Fruit fly (Drosophila melanogaster) whole organism, wandering third instar larva: Measurements from ENCODE around the gene wol.

ENCODE experiments used
- Abd-B ChIP-seq: fragments of >200 bp; optimal IDR thresholded peaks from 2 replicates; lab custom pipeline; 2017; ENCODE audit warnings: missing biosample characterization, missing genetic modification characterization
- CG32264 ChIP-seq: fragments of 200-800 bp; sonication (Bioruptor generic); optimal IDR thresholded peaks from 2 replicates; lab custom pipeline; 2016; ENCODE audit warnings: missing biosample characterization, missing genetic modification characterization
- CG9705 ChIP-seq: fragments of 200-800 bp; sonication (Bioruptor generic); optimal IDR thresholded peaks from 2 replicates; lab custom pipeline; 2018; ENCODE audit warnings: missing biosample characterization, mild to moderate bottlenecking, missing genetic modification characterization
- CrebA ChIP-seq: fragments of 200-800 bp; sonication (Bioruptor generic); optimal IDR thresholded peaks from 2 replicates; lab custom pipeline; 2016; ENCODE audit warnings: missing biosample characterization, mild to moderate bottlenecking, missing genetic modification characterization, borderline replicate concordance
- Dfd ChIP-seq: fragments of >200 bp; optimal IDR thresholded peaks from 2 replicates; lab custom pipeline; 2017; ENCODE audit warnings: missing biosample characterization, missing genetic modification characterization
- Dif ChIP-seq: fragments of 200-275, 200-300 bp; sonication (Bioruptor generic); optimal IDR thresholded peaks from 2 replicates; lab custom pipeline; 2018; ENCODE audit warnings: missing biosample characterization, missing genetic modification characterization; ENCODE audit not compliant: partially characterized antibody
- GATAd ChIP-seq: sonication (Bioruptor generic); optimal IDR thresholded peaks from 2 replicates; lab custom pipeline; 2016; ENCODE audit warnings: missing biosample characterization, missing genetic modification characterization
- Hr78 ChIP-seq: fragments of >200 bp; optimal IDR thresholded peaks from 2 replicates; lab custom pipeline; 2017; ENCODE audit warnings: missing biosample characterization, missing genetic modification characterization
- Hr83 ChIP-seq: fragments of 200-300 bp; sonication (Bioruptor generic); optimal IDR thresholded peaks from 2 replicates; lab custom pipeline; 2016; ENCODE audit warnings: missing biosample characterization, mild to moderate bottlenecking, missing genetic modification characterization, moderate library complexity; ENCODE audit not compliant: poor library complexity, severe bottlenecking
- Myc ChIP-seq: fragments of >200 bp; optimal IDR thresholded peaks from 2 replicates; lab custom pipeline; 2017
- N ChIP-seq: fragments of >200 bp; optimal IDR thresholded peaks from 2 replicates; lab custom pipeline; 2018; ENCODE audit warnings: missing biosample characterization, missing external identifiers, missing genetic modification characterization
- OdsH ChIP-seq: fragments of 200-800 bp; sonication (Bioruptor generic); optimal IDR thresholded peaks from 2 replicates; lab custom pipeline; 2016; ENCODE audit warnings: missing biosample characterization, mild to moderate bottlenecking, missing genetic modification characterization
- Rel ChIP-seq, 2 experiments: fragments of 200-800 bp; sonication (Bioruptor generic) in 1 of 2; optimal IDR thresholded peaks; 2 replicates in 1 of 2; 3 replicates in 1 of 2; lab custom pipeline; 2016 to 2019; ENCODE audit warnings: mild to moderate bottlenecking in 2 of 2, missing biosample characterization in 2 of 2, missing genetic modification characterization in 2 of 2, moderate library complexity in 1 of 2
- Sp1 ChIP-seq: fragments of 200-800 bp; sonication (Bioruptor generic); optimal IDR thresholded peaks from 3 replicates; lab custom pipeline; 2019; ENCODE audit warnings: missing biosample characterization, mild to moderate bottlenecking, missing genetic modification characterization, moderate library complexity
- Vsx2 ChIP-seq: fragments of 200-300, 225-300 bp; sonication (Bioruptor generic); optimal IDR thresholded peaks from 2 replicates; lab custom pipeline; 2018; ENCODE audit warnings: missing biosample characterization, missing genetic modification characterization; ENCODE audit not compliant: partially characterized antibody
- br ChIP-seq: fragments of 200-800 bp; sonication (Bioruptor generic); optimal IDR thresholded peaks from 2 replicates; lab custom pipeline; 2016; ENCODE audit warnings: missing biosample characterization, missing genetic modification characterization
- brk ChIP-seq: fragments of 200-800 bp; sonication (Bioruptor generic); optimal IDR thresholded peaks from 2 replicates; lab custom pipeline; 2016; ENCODE audit warnings: missing biosample characterization, mild to moderate bottlenecking, missing genetic modification characterization
- dl ChIP-seq, 2 experiments: fragments of 175-275, 200-275 bp in 1 of 2; fragments of 200-275 bp in 1 of 2; sonication (Bioruptor generic); optimal IDR thresholded peaks; lab custom pipeline; 2018; ENCODE audit warnings: mild to moderate bottlenecking in 2 of 2, missing biosample characterization in 2 of 2, missing genetic modification characterization in 2 of 2, moderate library complexity in 2 of 2; ENCODE audit not compliant: partially characterized antibody in 2 of 2, insufficient read depth in 1 of 2
- dmrt93B ChIP-seq: fragments of 200-800 bp; sonication (Bioruptor generic); optimal IDR thresholded peaks from 2 replicates; lab custom pipeline; 2018; ENCODE audit warnings: missing biosample characterization, mild to moderate bottlenecking, missing genetic modification characterization
- dsf ChIP-seq: sonication (Bioruptor generic); optimal IDR thresholded peaks from 2 replicates; lab custom pipeline; 2016; ENCODE audit warnings: missing biosample characterization, missing genetic modification characterization, borderline replicate concordance
- ey ChIP-seq: fragments of 200-800 bp; sonication (Bioruptor generic); optimal IDR thresholded peaks from 2 replicates; lab custom pipeline; 2016; ENCODE audit warnings: missing biosample characterization, missing genetic modification characterization
- foxo ChIP-seq, 2 experiments: fragments of 200-800 bp; sonication (Bioruptor generic); optimal IDR thresholded peaks; 2 replicates in 1 of 2; 3 replicates in 1 of 2; lab custom pipeline; 2016 to 2017; ENCODE audit warnings: missing biosample characterization in 2 of 2, missing genetic modification characterization in 2 of 2
- fru ChIP-seq: fragments of 200-800 bp; sonication (Bioruptor generic); optimal IDR thresholded peaks from 3 replicates; lab custom pipeline; 2016; ENCODE audit warnings: missing biosample characterization, mild to moderate bottlenecking, missing genetic modification characterization
- h ChIP-seq: fragments of 200-800 bp; sonication (Bioruptor generic); optimal IDR thresholded peaks from 3 replicates; lab custom pipeline; 2016; ENCODE audit warnings: missing biosample characterization, mild to moderate bottlenecking, missing genetic modification characterization
- jim ChIP-seq: fragments of 175-275, 200-325 bp; sonication (Bioruptor generic); optimal IDR thresholded peaks from 2 replicates; lab custom pipeline; 2016; ENCODE audit warnings: missing biosample characterization, mild to moderate bottlenecking, missing genetic modification characterization
- lola ChIP-seq: fragments of >200 bp; optimal IDR thresholded peaks from 2 replicates; lab custom pipeline; 2017; ENCODE audit warnings: missing biosample characterization, missing genetic modification characterization
- pan ChIP-seq: fragments of >200 bp; optimal IDR thresholded peaks from 2 replicates; lab custom pipeline; 2017
- psq ChIP-seq: fragments of 200-800 bp; sonication (Bioruptor generic); optimal IDR thresholded peaks from 3 replicates; lab custom pipeline; 2017; ENCODE audit warnings: missing biosample characterization, mild to moderate bottlenecking, missing genetic modification characterization, moderate library complexity
- rgr ChIP-seq: fragments of 200-800 bp; sonication (Bioruptor generic); optimal IDR thresholded peaks from 3 replicates; lab custom pipeline; 2016; ENCODE audit warnings: missing biosample characterization, mild to moderate bottlenecking, missing genetic modification characterization
- sage ChIP-seq: fragments of 200-800 bp; sonication (Bioruptor generic); optimal IDR thresholded peaks from 2 replicates; lab custom pipeline; 2016; ENCODE audit warnings: missing biosample characterization, mild to moderate bottlenecking, missing genetic modification characterization
- sv ChIP-seq: fragments of 200-800 bp; sonication (Bioruptor generic); optimal IDR thresholded peaks from 3 replicates; lab custom pipeline; 2016; ENCODE audit warnings: missing biosample characterization, missing genetic modification characterization
- tai ChIP-seq: sonication (Bioruptor generic); optimal IDR thresholded peaks from 2 replicates; lab custom pipeline; 2016; ENCODE audit warnings: missing biosample characterization, missing genetic modification characterization
- usp ChIP-seq: fragments of >200 bp; optimal IDR thresholded peaks from 2 replicates; lab custom pipeline; 2017; ENCODE audit warnings: missing biosample characterization, missing genetic modification characterization
- woc ChIP-seq: sonication (Bioruptor generic); optimal IDR thresholded peaks from 2 replicates; lab custom pipeline; 2016; ENCODE audit warnings: missing biosample characterization, mild to moderate bottlenecking, missing genetic modification characterization

wol gene

DNA sequence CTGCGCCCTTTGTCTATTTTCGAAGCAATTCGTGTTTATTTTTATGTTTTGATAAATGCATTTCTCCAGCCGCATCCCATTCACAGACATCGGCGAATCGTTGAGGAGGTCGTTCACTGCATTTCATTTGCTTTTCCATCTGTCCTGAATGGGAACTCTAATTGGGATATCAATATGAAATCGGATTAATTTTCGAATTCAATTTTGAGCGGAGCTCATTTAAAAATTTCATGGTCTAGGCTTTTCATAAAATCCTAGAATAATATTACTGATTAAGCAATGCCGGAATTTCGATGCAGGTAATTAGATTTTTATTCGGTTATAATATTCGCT, 12.7 kb downstream of the wol start:
- TF ChIP-seq jim (GFP tag; lab: Kevin White, UChicago): no peak
- no peak for TF ChIP-seq dl (GFP tag; optimal IDR thresholded peaks at IDR 0.05; lab: Kevin White, UChicago; ENCODE audit: insufficient read depth in 1 of 2, partially characterized antibody in 2 of 2)
- TF ChIP-seq dsf (GFP tag; lab: Kevin White, UChicago): no peak
- TF ChIP-seq sv (GFP tag; lab: Kevin White, UChicago): no peak
- no peak for TF ChIP-seq OdsH
- no peak for TF ChIP-seq lola (GFP tag; lab: Kevin White, UChicago)
- no peak for TF ChIP-seq CG9705 (GFP tag; lab: Kevin White, UChicago)
- no peak for TF ChIP-seq Hr83 (GFP tag; lab: Kevin White, UChicago)
- TF ChIP-seq fru (GFP tag; lab: Kevin White, UChicago): no peak
- TF ChIP-seq Rel (GFP tag; optimal IDR thresholded peaks at IDR 0.05; lab: Kevin White, UChicago): no peak
- no peak for TF ChIP-seq Rel (tag; optimal IDR thresholded peaks at IDR 0.05; lab: Kevin White, UChicago)
- TF ChIP-seq Sp1: no peak
- no peak for TF ChIP-seq sage
- TF ChIP-seq N (GFP tag; lab: Kevin White, UChicago): no peak
- no peak for TF ChIP-seq dmrt93B (GFP tag; lab: Kevin White, UChicago)
- no peak for TF ChIP-seq Vsx2 (GFP tag; lab: Kevin White, UChicago)
- TF ChIP-seq Dif (GFP tag; lab: Kevin White, UChicago): no peak
- TF ChIP-seq, all 38 proteins: peak for 0

DNA sequence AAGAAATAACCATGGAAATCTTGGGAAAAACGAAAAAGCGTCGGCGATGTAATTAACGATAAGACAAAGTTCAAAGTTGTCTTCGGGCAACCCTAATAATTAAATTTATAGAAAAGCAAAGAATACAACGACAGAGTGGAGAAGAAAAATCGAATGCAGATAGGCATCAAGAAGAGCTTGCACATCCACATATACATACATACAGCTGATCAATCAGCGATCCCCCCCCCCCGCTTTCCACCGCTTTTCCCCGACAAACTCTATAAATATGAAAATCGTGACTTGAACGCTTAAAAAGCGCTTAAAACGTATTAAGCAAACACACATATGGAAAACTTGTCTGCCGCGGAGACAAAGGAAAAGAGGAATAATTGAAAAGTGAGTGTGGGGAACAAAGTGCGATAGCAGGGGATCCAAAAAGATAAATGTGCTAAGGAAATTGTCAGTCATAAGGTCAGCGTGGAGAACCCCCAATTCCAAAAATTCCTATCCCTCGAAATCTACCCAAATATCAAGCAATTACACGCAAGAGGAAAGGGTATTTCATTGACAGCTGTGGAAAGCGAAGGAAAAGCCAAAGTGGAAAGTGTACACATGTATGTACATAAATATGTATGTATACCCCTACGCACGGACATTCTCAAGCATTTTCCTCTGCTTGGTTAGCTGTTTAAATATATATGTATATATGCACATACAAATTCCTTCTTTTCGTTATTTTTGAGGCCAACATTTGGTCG, 13.3 kb downstream of the wol start:
- no peak for TF ChIP-seq N (GFP tag; lab: Kevin White, UChicago)
- TF ChIP-seq foxo (GFP tag; optimal IDR thresholded peaks at IDR 0.05; lab: Kevin White, UChicago): no peak
- TF ChIP-seq Dif (GFP tag; lab: Kevin White, UChicago): no peak
- TF ChIP-seq rgr: no peak
- TF ChIP-seq usp (GFP tag; lab: Kevin White, UChicago): no peak
- no peak for TF ChIP-seq dl (GFP tag; optimal IDR thresholded peaks at IDR 0.05; lab: Kevin White, UChicago; ENCODE audit: insufficient read depth in 1 of 2, partially characterized antibody in 2 of 2)

DNA sequence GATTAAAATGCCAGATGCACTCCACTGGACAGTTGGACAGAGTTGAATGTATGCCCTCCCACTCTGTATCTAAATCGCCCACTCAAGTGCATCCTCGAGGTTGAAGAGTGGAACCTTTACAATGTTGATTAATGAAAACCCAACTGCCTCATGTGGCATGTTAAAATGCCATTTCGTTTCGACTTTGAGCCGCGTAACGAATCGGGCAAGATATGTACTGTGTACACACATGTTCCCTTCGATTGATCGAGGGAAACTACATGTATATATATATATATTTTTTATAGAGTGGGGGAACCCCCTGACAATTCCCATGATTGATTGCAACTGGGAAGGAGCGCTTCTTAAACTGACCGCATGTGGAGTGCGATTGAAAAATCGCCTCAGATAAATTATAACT, 14.7 kb downstream of the wol start:
- TF ChIP-seq psq (GFP tag; lab: Kevin White, UChicago): no peak
- no peak for TF ChIP-seq Abd-B
- no peak for TF ChIP-seq CG32264 (GFP tag; lab: Kevin White, UChicago)
- no peak for TF ChIP-seq dmrt93B (GFP tag; lab: Kevin White, UChicago)
- no peak for TF ChIP-seq CrebA
- no peak for TF ChIP-seq sv (GFP tag; lab: Kevin White, UChicago)
- TF ChIP-seq ey (GFP tag; lab: Kevin White, UChicago): no peak
- no peak for TF ChIP-seq fru (GFP tag; lab: Kevin White, UChicago)
- TF ChIP-seq Hr83 (GFP tag; lab: Kevin White, UChicago): no peak
- TF ChIP-seq pan (lab: Kevin White, UChicago): no peak
- no peak for TF ChIP-seq Sp1
- TF ChIP-seq br (GFP tag; lab: Kevin White, UChicago): no peak
- no peak for TF ChIP-seq h (GFP tag; lab: Kevin White, UChicago)

DNA sequence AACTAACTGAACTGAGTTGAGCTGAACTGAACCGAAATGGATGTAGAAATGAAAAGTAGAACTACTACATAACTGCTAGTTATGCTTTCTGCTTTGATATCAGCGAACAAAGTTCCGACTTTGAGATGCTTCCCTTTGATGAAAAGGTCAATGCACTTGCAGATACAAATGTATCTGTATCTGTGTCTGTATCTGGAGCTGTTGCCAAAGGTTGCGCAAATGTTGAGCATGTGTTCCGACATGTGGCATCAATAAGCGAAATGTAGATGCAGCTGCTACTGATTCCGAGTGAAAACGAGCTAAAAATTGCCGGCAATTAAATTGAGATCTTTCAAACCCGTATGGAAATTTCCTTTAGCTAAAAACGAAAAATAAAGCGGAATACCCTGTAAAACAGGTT, 16.2 kb downstream of the wol start:
- no peak for TF ChIP-seq GATAd (GFP tag; lab: Kevin White, UChicago)
- no peak for TF ChIP-seq Hr78 (GFP tag; lab: Kevin White, UChicago)
- no peak for TF ChIP-seq Abd-B
- no peak for TF ChIP-seq Rel (GFP tag; optimal IDR thresholded peaks at IDR 0.05; lab: Kevin White, UChicago)
- no peak for TF ChIP-seq Rel (tag; optimal IDR thresholded peaks at IDR 0.05; lab: Kevin White, UChicago)
- TF ChIP-seq woc (GFP tag; lab: Kevin White, UChicago): no peak
- TF ChIP-seq Dfd (GFP tag; lab: Kevin White, UChicago): no peak
- TF ChIP-seq Myc: no peak
- TF ChIP-seq CG9705 (GFP tag; lab: Kevin White, UChicago): no peak
- no peak for TF ChIP-seq jim (GFP tag; lab: Kevin White, UChicago)
- TF ChIP-seq N (GFP tag; lab: Kevin White, UChicago): no peak
- TF ChIP-seq brk (GFP tag; lab: Kevin White, UChicago): no peak
- TF ChIP-seq tai (GFP tag; lab: Kevin White, UChicago): no peak
- TF ChIP-seq fru (GFP tag; lab: Kevin White, UChicago): no peak
- no peak for TF ChIP-seq sage
- no peak for TF ChIP-seq lola (GFP tag; lab: Kevin White, UChicago)
